Worm (Caenorhabditis elegans): Measurements from ENCODE around the gene ZK643.5.

Gene ZK643.5

DNA sequence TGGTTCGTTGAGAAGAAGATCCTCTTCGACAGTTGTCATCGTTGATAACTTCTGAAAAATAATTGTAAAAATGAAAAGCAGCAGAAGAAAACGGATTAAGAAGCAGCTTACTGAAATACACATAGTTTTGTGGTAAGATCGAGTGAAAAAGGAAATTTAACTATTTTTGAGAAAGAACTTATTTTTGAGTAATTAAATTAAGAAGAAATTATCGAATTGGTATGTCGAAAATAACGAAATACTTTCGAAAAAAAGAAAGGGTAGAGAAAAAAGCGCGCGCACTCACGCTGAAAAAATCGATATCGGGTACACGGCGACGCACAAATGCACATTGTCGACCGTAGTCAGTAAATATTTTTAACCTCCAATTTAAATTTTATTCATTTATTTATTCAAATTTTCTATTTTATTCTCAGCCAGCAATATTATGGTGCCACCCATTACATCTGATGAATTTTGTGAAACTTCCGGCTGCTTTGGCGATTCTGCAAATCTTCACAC is at the start of gene ZK643.5, which contains the start of gene ZK643.2:
TSS of gene ZK643.5 (minus strand) at position 51 of the 501 bp plus-strand sequence.
TSS of gene ZK643.2 (plus strand) at position 395 of the 501 bp plus-strand sequence.
- TF ChIP-seq skn-1 (tag; optimal IDR thresholded peaks at IDR 0.05): no peak
- no peak for TF ChIP-seq elt-3 (tag; optimal IDR thresholded peaks at IDR 0.05)
- TF ChIP-seq Y55F3AM.14 (GFP tag; optimal IDR thresholded peaks at IDR 0.05): no peak
- no peak for TF ChIP-seq nhr-77 (tag; optimal IDR thresholded peaks at IDR 0.05)
- TF ChIP-seq ceh-82 (tag; optimal IDR thresholded peaks at IDR 0.05): no peak
- TF ChIP-seq mbf-1 (tag; optimal IDR thresholded peaks at IDR 0.05): no peak
- no peak for TF ChIP-seq ZK546.5 (tag; optimal IDR thresholded peaks at IDR 0.05)
- TF ChIP-seq blmp-1 (tag; optimal IDR thresholded peaks at IDR 0.05; ENCODE audit: insufficient read depth): no peak
- peak; percentile 65 for TF ChIP-seq F13H6.1 (tag; optimal IDR thresholded peaks at IDR 0.05)
- TF ChIP-seq nhr-25 (tag; optimal IDR thresholded peaks at IDR 0.05): no peak
- no peak for TF ChIP-seq mdl-1 (tag; optimal IDR thresholded peaks at IDR 0.05)
- TF ChIP-seq sem-4 (tag; optimal IDR thresholded peaks at IDR 0.05): peak; percentile 50
- peak; percentile 53 for TF ChIP-seq sma-3 (GFP tag; optimal IDR thresholded peaks at IDR 0.05)
- peak; percentile 33 for TF ChIP-seq snpc-4 (tag; optimal IDR thresholded peaks at IDR 0.05)
- peak; percentile 79 for TF ChIP-seq C34F6.9 (tag; optimal IDR thresholded peaks at IDR 0.05)
- peak; percentile 35 for TF ChIP-seq nhr-21 (tag; optimal IDR thresholded peaks at IDR 0.05)
- TF ChIP-seq lin-11 (tag; optimal IDR thresholded peaks at IDR 0.05): peak; percentile 7
- no peak for TF ChIP-seq egl-27 (tag; optimal IDR thresholded peaks at IDR 0.05)
- TF ChIP-seq lin-13 (GFP tag; optimal IDR thresholded peaks at IDR 0.05): peak; percentile 59
- TF ChIP-seq unc-39 (tag; optimal IDR thresholded peaks at IDR 0.05): no peak
- TF ChIP-seq lsy-2 (tag; optimal IDR thresholded peaks at IDR 0.05): peak; percentile 81 to 97
- peak; percentile 52 for TF ChIP-seq mab-5 (tag; optimal IDR thresholded peaks at IDR 0.05)
- no peak for TF ChIP-seq peb-1 (tag; optimal IDR thresholded peaks at IDR 0.05)
- TF ChIP-seq ama-1 (optimal IDR thresholded peaks at IDR 0.05): no peak
- peak; percentile 72 for TF ChIP-seq gmeb-1 (tag; optimal IDR thresholded peaks at IDR 0.05)
- TF ChIP-seq alr-1 (tag; optimal IDR thresholded peaks at IDR 0.05): no peak
- no peak for TF ChIP-seq elt-1 (tag; optimal IDR thresholded peaks at IDR 0.05)
- peak; percentile 75 for TF ChIP-seq sma-9 (GFP tag; optimal IDR thresholded peaks at IDR 0.05)
- no peak for TF ChIP-seq sma-9 (tag; optimal IDR thresholded peaks at IDR 0.05)
- TF ChIP-seq nhr-129 (tag; optimal IDR thresholded peaks at IDR 0.05): no peak
- TF ChIP-seq R02D3.7 (tag; optimal IDR thresholded peaks at IDR 0.05): no peak
- TF ChIP-seq ztf-4 (tag; optimal IDR thresholded peaks at IDR 0.05): no peak
- no peak for TF ChIP-seq nhr-237 (tag; optimal IDR thresholded peaks at IDR 0.05)
- peak; percentile 73 for TF ChIP-seq crh-2 (tag; optimal IDR thresholded peaks at IDR 0.05)
- peak; percentile 89 for TF ChIP-seq unc-55 (GFP tag; optimal IDR thresholded peaks at IDR 0.05)
- no peak for TF ChIP-seq nhr-23 (tag; optimal IDR thresholded peaks at IDR 0.05)
- TF ChIP-seq nhr-6 (tag; optimal IDR thresholded peaks at IDR 0.05): peak; percentile 30
- TF ChIP-seq aly-2 (tag; optimal IDR thresholded peaks at IDR 0.05): no peak
- TF ChIP-seq zag-1 (tag; optimal IDR thresholded peaks at IDR 0.05): peak; percentile 4
- TF ChIP-seq ztf-11 (tag; optimal IDR thresholded peaks at IDR 0.05): no peak
- no peak for TF ChIP-seq ztf-1 (GFP tag; conservative IDR thresholded peaks at IDR 0.05)
- no peak for TF ChIP-seq dmd-4 (tag; optimal IDR thresholded peaks at IDR 0.05)

DNA sequence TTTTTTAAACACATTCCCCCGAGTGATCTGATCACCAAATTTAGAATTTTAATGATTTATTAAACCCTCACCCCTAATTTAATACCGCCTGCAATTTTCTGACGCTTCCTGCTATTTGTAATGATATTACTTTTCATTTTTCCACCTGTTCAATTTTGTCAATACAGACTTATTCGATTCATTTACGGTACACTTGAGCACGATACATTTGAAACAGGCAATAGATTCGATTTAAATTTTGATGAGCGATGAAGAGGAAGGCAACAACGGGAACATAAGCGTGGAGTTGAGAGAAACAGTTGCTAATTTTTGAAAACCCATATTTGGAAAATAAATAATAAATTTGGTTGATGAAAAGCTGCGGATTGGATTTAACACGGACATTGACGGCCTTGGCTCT is 48.7 kb upstream of the ZK643.5 start:
- TF ChIP-seq peb-1 (tag; optimal IDR thresholded peaks at IDR 0.05) (no peak), elt-3 (tag; optimal IDR thresholded peaks at IDR 0.05) (no peak), dmd-4 (tag; optimal IDR thresholded peaks at IDR 0.05) (no peak), sem-4 (tag; optimal IDR thresholded peaks at IDR 0.05) (no peak), F13H6.1 (tag; optimal IDR thresholded peaks at IDR 0.05) (no peak), unc-62 (GFP tag; optimal IDR thresholded peaks at IDR 0.05) (no peak), nhr-237 (tag; optimal IDR thresholded peaks at IDR 0.05) (no peak), R02D3.7 (tag; optimal IDR thresholded peaks at IDR 0.05) (no peak), sma-3 (GFP tag; optimal IDR thresholded peaks at IDR 0.05) (no peak), zag-1 (tag; optimal IDR thresholded peaks at IDR 0.05) (no peak), lin-39 (tag; optimal IDR thresholded peaks at IDR 0.05) (no peak), skn-1 (tag; optimal IDR thresholded peaks at IDR 0.05) (no peak), nhr-23 (tag; optimal IDR thresholded peaks at IDR 0.05) (no peak), crh-2 (tag; optimal IDR thresholded peaks at IDR 0.05) (no peak), nhr-21 (tag; optimal IDR thresholded peaks at IDR 0.05) (no peak), blmp-1 (tag; optimal IDR thresholded peaks at IDR 0.05; ENCODE audit: insufficient read depth) (no peak), mab-5 (tag; optimal IDR thresholded peaks at IDR 0.05) (no peak)

All from whole organism, L2 larva.